Worm (Caenorhabditis elegans): ENCODE results near the gene str-56.
"Not testable (repeated sequence)": the region's sequence is repeated elsewhere in the genome, so short reads cannot be mapped to it uniquely, and the experiment has no call there.

The str-56 gene

DNA sequence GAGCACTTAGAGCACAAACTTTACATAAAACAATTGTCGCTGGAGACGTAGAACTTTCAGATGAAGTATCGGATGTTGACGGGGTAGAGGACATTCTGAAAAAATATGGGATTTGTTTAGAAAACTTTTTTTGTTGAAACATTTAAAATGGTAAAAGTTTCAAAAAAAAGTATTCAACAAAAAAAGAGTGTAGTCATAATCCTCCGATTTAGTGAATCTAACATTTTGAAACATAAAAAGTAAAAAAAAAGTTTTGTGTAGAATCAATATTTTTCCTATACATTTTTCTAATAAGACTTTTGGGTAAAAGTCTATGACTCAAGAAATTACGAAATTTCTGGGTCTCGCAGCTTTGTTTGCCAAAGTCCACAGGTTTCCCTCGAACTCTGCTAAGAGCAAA lies 24.3 kb downstream of the str-56 start, which contains the start of gene nhr-213:
nhr-213 (minus strand) TSS at position 101 of the 400 bp plus-strand sequence.
- TF ChIP-seq unc-3 (GFP tag; conservative IDR thresholded peaks at IDR 0.05) (no peak), unc-3 (tag; optimal IDR thresholded peaks at IDR 0.05) (no peak)

DNA sequence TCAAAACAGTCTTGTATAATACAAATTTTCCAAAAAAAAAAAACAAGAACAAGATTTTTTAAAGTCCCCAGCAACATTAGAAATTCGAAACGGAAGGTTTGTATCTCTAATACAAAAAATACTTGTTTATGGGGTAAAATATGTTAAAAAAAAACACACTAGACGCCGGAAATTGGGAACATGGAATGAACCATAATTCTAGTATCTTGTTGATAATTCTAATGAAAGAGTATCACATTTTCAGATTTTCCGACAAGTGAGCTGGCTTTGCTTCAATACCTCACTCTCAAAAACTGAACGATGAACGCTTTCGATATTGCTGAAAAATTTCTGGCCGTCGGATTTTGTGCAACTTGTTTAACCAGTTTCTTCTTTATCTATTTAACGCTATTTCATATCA lies 25.3 kb downstream of the str-56 start, which contains the start of gene str-60:
str-60 (plus strand) TSS at position 301 of the 400 bp plus-strand sequence.
- TF ChIP-seq syd-9 (tag; optimal IDR thresholded peaks at IDR 0.05) (no peak), ets-4 (tag; optimal IDR thresholded peaks at IDR 0.05) (no peak), nhr-232 (tag; optimal IDR thresholded peaks at IDR 0.05) (no peak), eyg-1 (tag; optimal IDR thresholded peaks at IDR 0.05) (no peak), ceh-31 (tag; optimal IDR thresholded peaks at IDR 0.05) (no peak), fax-1 (tag; optimal IDR thresholded peaks at IDR 0.05) (no peak), ttx-3 (tag; optimal IDR thresholded peaks at IDR 0.05) (no peak)

DNA sequence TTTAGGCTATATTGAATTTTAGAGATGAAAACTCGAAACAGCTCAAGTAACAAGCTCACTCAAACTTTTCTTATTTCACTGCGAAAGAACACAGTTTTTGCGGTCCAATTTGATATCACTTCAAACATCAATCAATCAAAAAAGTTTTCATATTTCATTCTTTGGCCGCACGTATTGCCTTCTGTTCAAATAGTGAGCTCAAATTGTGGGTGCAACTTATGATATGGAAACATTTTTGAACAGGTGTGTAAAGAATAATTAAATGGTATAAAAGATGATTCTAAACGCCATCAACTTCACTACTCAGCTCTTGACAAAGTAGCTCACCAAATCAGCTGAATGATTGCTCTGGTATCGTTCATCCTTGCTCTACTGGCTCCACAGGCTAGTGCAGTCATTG lies 27.3 kb downstream of the str-56 start, which contains the start of gene T06C12.14:
T06C12.14 (plus strand) TSS at position 301 of the 400 bp plus-strand sequence.
- TF ChIP-seq che-1 (tag; optimal IDR thresholded peaks at IDR 0.05) (no peak), ceh-9 (tag; optimal IDR thresholded peaks at IDR 0.05) (no peak), hlh-8 (tag; optimal IDR thresholded peaks at IDR 0.05) (no peak), ahr-1 (tag; optimal IDR thresholded peaks at IDR 0.05) (no peak)

DNA sequence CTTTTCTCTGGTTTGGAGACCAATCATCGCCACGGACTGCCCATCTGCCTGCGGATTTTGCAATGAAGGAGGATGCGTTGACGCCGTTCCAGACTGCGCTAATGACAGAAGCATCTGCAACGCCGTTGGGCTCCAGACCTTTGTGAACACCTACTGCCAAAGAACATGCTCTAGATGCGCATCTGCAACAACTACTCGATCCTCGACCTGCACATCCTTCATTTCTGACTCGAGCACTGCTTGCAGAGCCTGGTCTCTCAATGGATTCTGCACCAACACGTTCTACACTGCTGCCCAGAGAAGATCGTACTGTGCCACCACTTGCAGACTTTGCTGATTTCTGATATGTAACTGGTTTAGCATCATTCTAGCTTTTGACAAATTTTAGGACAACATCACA lies 28.2 kb downstream of the str-56 start:
- TF ChIP-seq madf-2 (tag; optimal IDR thresholded peaks at IDR 0.05) (no peak), ceh-2 (tag; optimal IDR thresholded peaks at IDR 0.05) (no peak), hlh-8 (tag; optimal IDR thresholded peaks at IDR 0.05) (no peak), C08G9.2 (tag; optimal IDR thresholded peaks at IDR 0.05) (no peak), ceh-14 (tag; optimal IDR thresholded peaks at IDR 0.05) (no peak), ttx-3 (tag; optimal IDR thresholded peaks at IDR 0.05) (no peak), ceh-45 (GFP tag; IDR thresholded peaks at IDR 0.05) (no peak), nhr-232 (tag; optimal IDR thresholded peaks at IDR 0.05) (no peak), unc-3 (GFP tag; conservative IDR thresholded peaks at IDR 0.05) (no peak), unc-3 (tag; optimal IDR thresholded peaks at IDR 0.05) (no peak), pag-3 (tag; optimal IDR thresholded peaks at IDR 0.05; ENCODE audit: borderline replicate concordance) (no peak), elt-4 (tag; optimal IDR thresholded peaks at IDR 0.05) (no peak), unc-55 (GFP tag; optimal IDR thresholded peaks at IDR 0.05) (no peak), pros-1 (tag; optimal IDR thresholded peaks at IDR 0.05) (no peak), pha-2 (tag; optimal IDR thresholded peaks at IDR 0.05) (no peak), sdc-2 (tag; optimal IDR thresholded peaks at IDR 0.05) (no peak), gmeb-2 (tag; optimal IDR thresholded peaks at IDR 0.05) (no peak), ceh-31 (tag; optimal IDR thresholded peaks at IDR 0.05) (no peak), tbx-2 (tag; optimal IDR thresholded peaks at IDR 0.05) (no peak), sox-2 (GFP tag; IDR thresholded peaks at IDR 0.05) (no peak), odd-2 (tag; optimal IDR thresholded peaks at IDR 0.05) (no peak)

DNA sequence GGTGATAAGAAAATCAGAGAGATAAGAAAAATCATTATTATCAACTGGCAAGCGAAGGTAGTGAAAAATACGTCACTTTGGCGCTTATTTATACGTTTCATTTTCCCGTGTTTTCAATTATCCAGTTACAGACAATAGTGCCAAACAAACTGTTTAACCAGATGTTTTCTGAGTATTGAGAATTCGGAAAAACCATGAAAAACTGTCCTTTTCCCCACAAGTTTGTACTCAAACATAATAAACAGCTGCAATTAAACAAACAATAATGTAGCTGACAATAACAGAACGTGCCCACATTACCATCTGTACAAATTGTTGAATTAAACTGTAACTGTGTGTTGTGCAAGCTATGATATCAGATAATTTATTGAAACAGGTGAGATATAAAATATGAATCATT lies 33.2 kb downstream of the str-56 start, which contains the start of the genes F35E8.1 and F35E8.2:
F35E8.1 (minus strand) TSS at position 101 of the 400 bp plus-strand sequence.
F35E8.2 (plus strand) TSS at position 132 of the 400 bp plus-strand sequence.
- TF ChIP-seq hlh-15, ets-4, F13H6.1 (tag; optimal IDR thresholded peaks at IDR 0.05): not testable (repeated sequence)

ce11 chrV:15911848-15912247 lies 39.5 kb downstream of the str-56 start, which contains the start of gene F35E8.6:
F35E8.6 (plus strand) TSS chrV:15912148.
- no peak for TF ChIP-seq pha-4 (tag; optimal IDR thresholded peaks at IDR 0.05)
- TF ChIP-seq lin-11 (tag; optimal IDR thresholded peaks at IDR 0.05) = no peak
- TF ChIP-seq ceh-30 (tag; optimal IDR thresholded peaks at IDR 0.05) = no peak
- TF ChIP-seq unc-55 (GFP tag; optimal IDR thresholded peaks at IDR 0.05) = no peak
- TF ChIP-seq hlh-13 (GFP tag; optimal IDR thresholded peaks at IDR 0.05) = no peak
- TF ChIP-seq eyg-1 (tag; optimal IDR thresholded peaks at IDR 0.05) = no peak
- TF ChIP-seq lim-6 (tag; optimal IDR thresholded peaks at IDR 0.05) = no peak
- TF ChIP-seq T23F11.4 (GFP tag; optimal IDR thresholded peaks at IDR 0.05) = no peak
- TF ChIP-seq ztf-16 (tag; optimal IDR thresholded peaks at IDR 0.05) = no peak
- TF ChIP-seq pha-2 (tag; optimal IDR thresholded peaks at IDR 0.05) = no peak
- no peak for TF ChIP-seq npax-4 (tag; optimal IDR thresholded peaks at IDR 0.05)
- no peak for TF ChIP-seq pax-1 (tag; optimal IDR thresholded peaks at IDR 0.05)
- TF ChIP-seq ttx-3 (tag; optimal IDR thresholded peaks at IDR 0.05) = no peak
- no peak for TF ChIP-seq ceh-45 (GFP tag; IDR thresholded peaks at IDR 0.05)
- TF ChIP-seq nhr-11 (tag; optimal IDR thresholded peaks at IDR 0.05) = no peak
